Worm (Caenorhabditis elegans) whole organism, L4 larva: ENCODE results near the gene F27C8.3.

ENCODE experiments used
- egl-43 ChIP-seq: fragments of 200-800 bp; sonication (Bioruptor generic); IDR thresholded peaks from 2 replicates; pipeline ENCODE4 v1.3.6; 2022; ENCODE audit warnings: missing genetic modification reagents, missing genetic modification characterization, missing compliant biosample characterization
- fos-1 ChIP-seq: fragments of 150-350 bp; optimal IDR thresholded peaks from 2 replicates; lab custom pipeline; 2014; ENCODE audit warnings: missing biosample characterization, missing genetic modification characterization
- lin-38 ChIP-seq: fragments of 200-800 bp; sonication (Bioruptor generic); IDR thresholded peaks from 2 replicates; pipeline ENCODE4 v1.3.6; 2022; ENCODE audit warnings: missing genetic modification reagents, missing genetic modification characterization, missing compliant biosample characterization
- lsy-2 ChIP-seq, 2 experiments: fragments of 150-350 bp in 1 of 2; sonication (generic microtip) in 1 of 2; optimal IDR thresholded peaks; 2 replicates each; lab custom pipeline; 2014 to 2017; ENCODE audit warnings: missing biosample characterization in 2 of 2, missing genetic modification characterization in 2 of 2

- TF ChIP-seq fos-1 (tag; lab: Kevin White, UChicago) (no peak), lin-38 (no peak), lsy-2 (tag; optimal IDR thresholded peaks at IDR 0.05; lab: Kevin White, UChicago) (no peak), egl-43 (GFP tag; lab: Robert Waterston, UW) (no peak)
Measured at ce11 chrIV:9622272-9622671, 26.6 kb upstream of the F27C8.3 start, which contains the start of gene W09C2.7.
